Fruit fly (Drosophila melanogaster) whole organism, wandering third instar larva: ENCODE data around the gene Bet1.

Experiments used
- CG9705 ChIP-seq: fragments of 200-800 bp; sonication (Bioruptor generic); optimal IDR thresholded peaks from 2 replicates; lab custom pipeline; 2018; ENCODE audit warnings: missing biosample characterization, mild to moderate bottlenecking, missing genetic modification characterization
- CrebA ChIP-seq: fragments of 200-800 bp; sonication (Bioruptor generic); optimal IDR thresholded peaks from 2 replicates; lab custom pipeline; 2016; ENCODE audit warnings: missing biosample characterization, mild to moderate bottlenecking, missing genetic modification characterization, borderline replicate concordance
- Dfd ChIP-seq: fragments of >200 bp; optimal IDR thresholded peaks from 2 replicates; lab custom pipeline; 2017; ENCODE audit warnings: missing biosample characterization, missing genetic modification characterization
- Dif ChIP-seq: fragments of 200-275, 200-300 bp; sonication (Bioruptor generic); optimal IDR thresholded peaks from 2 replicates; lab custom pipeline; 2018; ENCODE audit warnings: missing biosample characterization, missing genetic modification characterization; ENCODE audit not compliant: partially characterized antibody
- GATAd ChIP-seq: sonication (Bioruptor generic); optimal IDR thresholded peaks from 2 replicates; lab custom pipeline; 2016; ENCODE audit warnings: missing biosample characterization, missing genetic modification characterization
- HLH106 ChIP-seq: fragments of 200-800 bp; optimal IDR thresholded peaks from 3 replicates; lab custom pipeline; 2019; ENCODE audit warnings: missing biosample characterization, mild to moderate bottlenecking, missing genetic modification characterization, moderate library complexity
- Hr78 ChIP-seq: fragments of >200 bp; optimal IDR thresholded peaks from 2 replicates; lab custom pipeline; 2017; ENCODE audit warnings: missing biosample characterization, missing genetic modification characterization
- Hr83 ChIP-seq: fragments of 200-300 bp; sonication (Bioruptor generic); optimal IDR thresholded peaks from 2 replicates; lab custom pipeline; 2016; ENCODE audit warnings: missing biosample characterization, mild to moderate bottlenecking, missing genetic modification characterization, moderate library complexity; ENCODE audit not compliant: poor library complexity, severe bottlenecking
- Jra ChIP-seq: sonication (Bioruptor generic); optimal IDR thresholded peaks from 2 replicates; lab custom pipeline; 2016; ENCODE audit warnings: missing biosample characterization, missing genetic modification characterization
- Mio ChIP-seq: sonication (Bioruptor generic); optimal IDR thresholded peaks from 2 replicates; lab custom pipeline; 2016; ENCODE audit warnings: missing biosample characterization, missing genetic modification characterization
- Myc ChIP-seq: fragments of >200 bp; optimal IDR thresholded peaks from 2 replicates; lab custom pipeline; 2017
- Rel ChIP-seq, 2 experiments: fragments of 200-800 bp; sonication (Bioruptor generic) in 1 of 2; optimal IDR thresholded peaks; 2 replicates in 1 of 2; 3 replicates in 1 of 2; lab custom pipeline; 2016 to 2019; ENCODE audit warnings: mild to moderate bottlenecking in 2 of 2, missing biosample characterization in 2 of 2, missing genetic modification characterization in 2 of 2, moderate library complexity in 1 of 2
- Sp1 ChIP-seq: fragments of 200-800 bp; sonication (Bioruptor generic); optimal IDR thresholded peaks from 3 replicates; lab custom pipeline; 2019; ENCODE audit warnings: missing biosample characterization, mild to moderate bottlenecking, missing genetic modification characterization, moderate library complexity
- dl ChIP-seq, 2 experiments: fragments of 175-275, 200-275 bp in 1 of 2; fragments of 200-275 bp in 1 of 2; sonication (Bioruptor generic); optimal IDR thresholded peaks; lab custom pipeline; 2018; ENCODE audit warnings: mild to moderate bottlenecking in 2 of 2, missing biosample characterization in 2 of 2, missing genetic modification characterization in 2 of 2, moderate library complexity in 2 of 2; ENCODE audit not compliant: partially characterized antibody in 2 of 2, insufficient read depth in 1 of 2
- dmrt93B ChIP-seq: fragments of 200-800 bp; sonication (Bioruptor generic); optimal IDR thresholded peaks from 2 replicates; lab custom pipeline; 2018; ENCODE audit warnings: missing biosample characterization, mild to moderate bottlenecking, missing genetic modification characterization
- dsf ChIP-seq: sonication (Bioruptor generic); optimal IDR thresholded peaks from 2 replicates; lab custom pipeline; 2016; ENCODE audit warnings: missing biosample characterization, missing genetic modification characterization, borderline replicate concordance
- ey ChIP-seq: fragments of 200-800 bp; sonication (Bioruptor generic); optimal IDR thresholded peaks from 2 replicates; lab custom pipeline; 2016; ENCODE audit warnings: missing biosample characterization, missing genetic modification characterization
- jim ChIP-seq: fragments of 175-275, 200-325 bp; sonication (Bioruptor generic); optimal IDR thresholded peaks from 2 replicates; lab custom pipeline; 2016; ENCODE audit warnings: missing biosample characterization, mild to moderate bottlenecking, missing genetic modification characterization
- pan ChIP-seq: fragments of >200 bp; optimal IDR thresholded peaks from 2 replicates; lab custom pipeline; 2017
- sage ChIP-seq: fragments of 200-800 bp; sonication (Bioruptor generic); optimal IDR thresholded peaks from 2 replicates; lab custom pipeline; 2016; ENCODE audit warnings: missing biosample characterization, mild to moderate bottlenecking, missing genetic modification characterization
- sv ChIP-seq: fragments of 200-800 bp; sonication (Bioruptor generic); optimal IDR thresholded peaks from 3 replicates; lab custom pipeline; 2016; ENCODE audit warnings: missing biosample characterization, missing genetic modification characterization
- woc ChIP-seq: sonication (Bioruptor generic); optimal IDR thresholded peaks from 2 replicates; lab custom pipeline; 2016; ENCODE audit warnings: missing biosample characterization, mild to moderate bottlenecking, missing genetic modification characterization

Bet1 gene

dm6 chr3L:19280283-19280682 is 19.1 kb downstream of the Bet1 start:
- no peak for TF ChIP-seq ey (GFP tag; lab: Kevin White, UChicago)
- no peak for TF ChIP-seq dsf (GFP tag; lab: Kevin White, UChicago)
- TF ChIP-seq Hr78 (GFP tag; lab: Kevin White, UChicago) = no peak
- TF ChIP-seq CrebA (GFP tag; lab: Kevin White, UChicago) = no peak
- TF ChIP-seq Dfd (GFP tag; lab: Kevin White, UChicago) = peak; percentile 98
- no peak for TF ChIP-seq Mio (GFP tag; lab: Kevin White, UChicago)
- TF ChIP-seq Rel (GFP tag; optimal IDR thresholded peaks at IDR 0.05; lab: Kevin White, UChicago) = no peak
- no peak for TF ChIP-seq Rel (tag; optimal IDR thresholded peaks at IDR 0.05; lab: Kevin White, UChicago)
- TF ChIP-seq HLH106 (tag; lab: Kevin White, UChicago) = no peak

- no peak for TF ChIP-seq dsf (GFP tag; lab: Kevin White, UChicago)
- no peak for TF ChIP-seq sv (GFP tag; lab: Kevin White, UChicago)
- no peak for TF ChIP-seq sage (GFP tag; lab: Kevin White, UChicago)
- TF ChIP-seq Rel (GFP tag; optimal IDR thresholded peaks at IDR 0.05; lab: Kevin White, UChicago) = no peak
- TF ChIP-seq Rel (tag; optimal IDR thresholded peaks at IDR 0.05; lab: Kevin White, UChicago) = no peak
- no peak for TF ChIP-seq Jra (GFP tag; lab: Kevin White, UChicago)
Observed at dm6 chr3L:19280700-19281099, 19.5 kb downstream of the Bet1 start, which contains the start of gene CG14089. Gene CG14089, minus strand, starts transcription at chr3L:19280800.

dm6 chr3L:19288395-19288969 is 27.3 kb downstream of the Bet1 start:
- TF ChIP-seq Rel (GFP tag; optimal IDR thresholded peaks at IDR 0.05; lab: Kevin White, UChicago) = no peak
- TF ChIP-seq Rel (tag; optimal IDR thresholded peaks at IDR 0.05; lab: Kevin White, UChicago) = peak; percentile 80
- TF ChIP-seq dsf (GFP tag; lab: Kevin White, UChicago) = no peak

dm6 chr3L:19289411-19289810 is 28.2 kb downstream of the Bet1 start:
- no peak for TF ChIP-seq dmrt93B (GFP tag; lab: Kevin White, UChicago)
- no peak for TF ChIP-seq Sp1 (GFP tag; lab: Kevin White, UChicago)
- TF ChIP-seq dsf (GFP tag; lab: Kevin White, UChicago) = no peak
- no peak for TF ChIP-seq Rel (GFP tag; optimal IDR thresholded peaks at IDR 0.05; lab: Kevin White, UChicago)
- no peak for TF ChIP-seq Rel (tag; optimal IDR thresholded peaks at IDR 0.05; lab: Kevin White, UChicago)
- TF ChIP-seq pan (lab: Kevin White, UChicago) = no peak
- no peak for TF ChIP-seq jim (GFP tag; lab: Kevin White, UChicago)
- no peak for TF ChIP-seq HLH106 (tag; lab: Kevin White, UChicago)
- no peak for TF ChIP-seq CrebA (GFP tag; lab: Kevin White, UChicago)
- TF ChIP-seq ey (GFP tag; lab: Kevin White, UChicago) = no peak
- no peak for TF ChIP-seq woc (GFP tag; lab: Kevin White, UChicago)
- no peak for TF ChIP-seq CG9705 (GFP tag; lab: Kevin White, UChicago)
- no peak for TF ChIP-seq GATAd (GFP tag; lab: Kevin White, UChicago)

- TF ChIP-seq dl (GFP tag; optimal IDR thresholded peaks at IDR 0.05; lab: Kevin White, UChicago; ENCODE audit: insufficient read depth in 1 of 2, partially characterized antibody in 2 of 2) (no peak), Hr83 (GFP tag; lab: Kevin White, UChicago) (no peak), Myc (lab: Kevin White, UChicago) (no peak), sage (GFP tag; lab: Kevin White, UChicago) (peak; percentile 12), Rel (GFP tag; optimal IDR thresholded peaks at IDR 0.05; lab: Kevin White, UChicago) (no peak), Rel (tag; optimal IDR thresholded peaks at IDR 0.05; lab: Kevin White, UChicago) (peak; percentile 73), Dif (peak; percentile 7), woc (GFP tag; lab: Kevin White, UChicago) (no peak)
Observed at dm6 chr3L:19291465-19292413, 30.5 kb downstream of the Bet1 start.
